Fruit fly (Drosophila melanogaster): Measurements from ENCODE around the gene Fgop2.

Fgop2 gene

DNA sequence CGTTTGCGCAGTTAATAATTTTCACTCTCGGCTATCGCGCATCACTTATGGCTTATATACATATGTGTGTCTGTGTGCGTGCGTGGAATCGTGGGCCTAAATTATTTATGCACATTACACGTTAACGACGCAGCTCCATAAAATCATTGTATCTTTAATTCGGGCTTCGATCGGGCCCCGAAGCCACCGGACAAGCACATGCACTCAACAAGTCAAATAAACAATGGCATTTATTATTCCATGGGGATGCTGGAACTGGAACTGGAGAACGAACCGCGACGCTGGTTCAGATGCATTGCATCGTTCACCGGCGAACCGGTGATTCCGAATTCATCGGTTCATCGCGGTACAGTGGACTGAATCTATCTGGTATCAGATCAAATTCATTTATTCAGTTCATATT, 3.5 kb upstream of the Fgop2 start, which contains the start of gene ihog:
ihog (minus strand) TSS at position 269 of the 403 bp plus-strand sequence.
- peak; percentile 33 for TF ChIP-seq Mnt (GFP tag; optimal IDR thresholded peaks at IDR 0.05)
- TF ChIP-seq bab1 (GFP tag; optimal IDR thresholded peaks at IDR 0.05) = peak; percentile 19
- TF ChIP-seq CG11617 (GFP tag; optimal IDR thresholded peaks at IDR 0.05) = no peak
- TF ChIP-seq CG7101 (tag; optimal IDR thresholded peaks at IDR 0.05) = no peak
- peak; percentile 12 for TF ChIP-seq pad (GFP tag; optimal IDR thresholded peaks at IDR 0.05)
- TF ChIP-seq CG12768 (GFP tag; optimal IDR thresholded peaks at IDR 0.05) = no peak

DNA sequence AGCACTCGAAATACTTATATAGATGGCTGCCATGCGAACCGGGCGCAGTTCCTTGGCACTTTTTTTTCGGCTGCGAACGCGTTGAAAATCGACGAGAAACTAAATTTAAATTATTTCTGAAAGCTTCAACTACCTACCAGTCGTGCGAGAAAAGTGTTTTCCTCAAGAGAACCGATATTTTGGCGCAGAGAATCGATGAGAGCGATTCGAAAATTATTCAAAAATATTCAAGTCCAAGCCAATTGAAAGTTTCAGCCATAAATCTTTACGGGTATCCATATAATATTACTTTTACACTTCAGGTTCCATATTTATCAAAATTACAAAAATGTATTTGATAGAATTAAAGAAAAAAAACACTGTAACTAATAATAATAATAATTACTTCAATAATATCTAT, 2.4 kb downstream of the Fgop2 start, which contains the start of gene CG18304:
CG18304 (minus strand) TSS at position 101 of the 400 bp plus-strand sequence.
- TF ChIP-seq bab1 (GFP tag; optimal IDR thresholded peaks at IDR 0.05) (no peak), tj (GFP tag; optimal IDR thresholded peaks at IDR 0.05) (no peak), kay (GFP tag; ENCODE audit: borderline replicate concordance) (no peak), Hr96 (GFP tag; optimal IDR thresholded peaks at IDR 0.05) (no peak), CG5204 (GFP tag; optimal IDR thresholded peaks at IDR 0.05) (no peak), Clk (GFP tag; optimal IDR thresholded peaks at IDR 0.05) (no peak), ovo (GFP tag; optimal IDR thresholded peaks at IDR 0.05) (no peak), CG11617 (GFP tag; optimal IDR thresholded peaks at IDR 0.05) (no peak), CG12768 (GFP tag; optimal IDR thresholded peaks at IDR 0.05) (no peak), Mnt (GFP tag; optimal IDR thresholded peaks at IDR 0.05) (no peak), CG33017 (tag; optimal IDR thresholded peaks at IDR 0.05) (no peak)

DNA sequence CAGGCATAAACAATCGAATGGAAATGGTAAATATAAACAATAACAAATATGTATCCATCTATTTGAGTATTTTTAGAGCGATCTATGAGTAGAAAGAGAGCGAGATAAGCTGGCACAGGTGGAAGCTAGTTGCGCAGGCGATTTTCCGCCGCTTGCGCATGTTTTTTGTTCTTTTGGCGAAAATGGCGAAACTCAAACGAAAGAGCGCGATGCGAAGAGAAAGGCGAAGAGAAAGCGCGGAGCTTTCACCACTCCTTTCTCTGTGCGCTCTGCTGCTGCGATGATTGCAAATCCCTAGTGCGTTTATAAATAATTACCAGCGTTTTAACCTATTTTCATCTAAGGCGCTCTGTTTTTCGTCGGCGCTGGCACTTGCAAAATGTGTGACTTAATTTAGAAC, 3.4 kb downstream of the Fgop2 start:
- no peak for TF ChIP-seq ovo (GFP tag; optimal IDR thresholded peaks at IDR 0.05)
- no peak for TF ChIP-seq CG33017 (tag; optimal IDR thresholded peaks at IDR 0.05)
- TF ChIP-seq CG11617 (GFP tag; optimal IDR thresholded peaks at IDR 0.05) = peak; percentile 57

DNA sequence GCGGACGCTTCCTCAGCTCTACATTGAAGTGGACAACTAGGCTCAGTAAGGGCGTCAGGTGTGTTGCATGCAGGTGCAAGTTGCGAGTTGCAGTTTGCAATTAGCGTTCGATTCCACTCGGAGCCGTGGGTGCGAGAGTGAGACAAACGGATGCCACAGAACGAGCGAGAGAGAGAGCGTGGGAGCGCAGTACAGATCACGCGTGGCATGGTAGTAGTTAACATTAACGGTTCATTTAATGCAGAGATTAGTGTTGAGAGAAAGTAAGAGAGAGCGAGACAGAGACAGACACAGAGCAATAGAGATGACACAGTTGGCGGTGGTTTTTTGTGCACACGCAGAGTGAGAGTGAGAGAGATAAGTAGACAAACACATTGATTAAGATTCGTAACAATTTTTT, 5.4 kb downstream of the Fgop2 start:
- TF ChIP-seq CG1620 (GFP tag; optimal IDR thresholded peaks at IDR 0.05) = no peak
- TF ChIP-seq Crg-1 (GFP tag; optimal IDR thresholded peaks at IDR 0.05) = no peak
- TF ChIP-seq pad (GFP tag; optimal IDR thresholded peaks at IDR 0.05) = no peak
- no peak for TF ChIP-seq CG7045 (GFP tag; optimal IDR thresholded peaks at IDR 0.05)
- TF ChIP-seq CG7101 (tag; optimal IDR thresholded peaks at IDR 0.05) = no peak
- no peak for TF ChIP-seq CG5204 (GFP tag; optimal IDR thresholded peaks at IDR 0.05)
- TF ChIP-seq CG11617 (GFP tag; optimal IDR thresholded peaks at IDR 0.05) = no peak
- no peak for TF ChIP-seq tj (GFP tag; optimal IDR thresholded peaks at IDR 0.05)

DNA sequence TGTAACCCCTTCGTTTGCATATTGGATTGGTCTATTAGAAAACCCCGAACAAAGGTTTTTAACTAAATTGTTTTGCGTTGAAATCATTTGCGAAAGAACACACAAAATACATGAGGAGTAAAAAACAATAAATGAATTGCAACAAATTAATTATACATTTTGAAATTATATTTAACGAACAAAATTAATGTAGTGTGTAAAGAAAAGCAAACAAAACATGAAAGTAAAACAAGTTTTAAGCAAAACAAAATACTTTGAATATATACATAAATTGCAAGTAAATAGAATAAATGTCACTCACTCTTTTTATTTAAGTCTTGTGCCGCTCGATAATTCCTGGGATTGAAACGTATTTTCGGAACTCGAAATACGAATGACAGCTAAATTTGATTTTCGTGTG, 13.3 kb downstream of the Fgop2 start, which contains the start of gene CG43232:
CG43232 (plus strand) TSS at position 301 of the 400 bp plus-strand sequence.
- TF ChIP-seq kay (GFP tag; ENCODE audit: borderline replicate concordance) (peak; percentile 78), pad (GFP tag; optimal IDR thresholded peaks at IDR 0.05) (no peak), CG14711 (tag; optimal IDR thresholded peaks at IDR 0.05) (no peak)

DNA sequence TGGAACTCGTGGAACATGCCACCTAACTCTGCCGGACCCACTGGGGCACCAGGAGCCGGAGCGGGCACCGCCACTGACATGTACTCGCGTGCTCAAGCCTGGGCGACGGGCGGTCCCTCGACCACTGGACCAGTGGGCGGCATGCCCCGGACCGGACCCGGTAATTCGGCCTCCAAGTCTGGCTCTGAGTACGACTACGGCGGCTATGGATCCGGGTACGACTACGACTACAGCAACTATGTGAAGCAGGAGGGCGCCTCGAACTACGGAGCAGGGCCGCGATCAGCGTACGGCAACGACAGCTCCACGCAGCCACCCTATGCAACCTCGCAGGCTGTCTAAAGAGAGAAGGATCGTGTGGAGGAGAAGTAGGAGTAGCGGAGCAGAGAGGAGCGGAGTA, 20.0 kb downstream of the Fgop2 start:
- TF ChIP-seq tj (GFP tag; optimal IDR thresholded peaks at IDR 0.05) (no peak), kay (GFP tag; ENCODE audit: borderline replicate concordance) (no peak), Mnt (GFP tag; optimal IDR thresholded peaks at IDR 0.05) (no peak), CG11617 (GFP tag; optimal IDR thresholded peaks at IDR 0.05) (no peak), Hr96 (GFP tag; optimal IDR thresholded peaks at IDR 0.05) (no peak), CG33017 (tag; optimal IDR thresholded peaks at IDR 0.05) (no peak), toe (GFP tag; optimal IDR thresholded peaks at IDR 0.05) (no peak), CG1620 (GFP tag; optimal IDR thresholded peaks at IDR 0.05) (no peak), bab1 (GFP tag; optimal IDR thresholded peaks at IDR 0.05) (no peak), CG12768 (GFP tag; optimal IDR thresholded peaks at IDR 0.05) (no peak), CG5204 (GFP tag; optimal IDR thresholded peaks at IDR 0.05) (no peak), Clk (GFP tag; optimal IDR thresholded peaks at IDR 0.05) (no peak), ovo (GFP tag; optimal IDR thresholded peaks at IDR 0.05) (no peak), Crg-1 (GFP tag; optimal IDR thresholded peaks at IDR 0.05) (no peak), CG7045 (GFP tag; optimal IDR thresholded peaks at IDR 0.05) (no peak), cic (GFP tag; optimal IDR thresholded peaks at IDR 0.05) (no peak), CG14711 (tag; optimal IDR thresholded peaks at IDR 0.05) (no peak), pad (GFP tag; optimal IDR thresholded peaks at IDR 0.05) (no peak), cnc (optimal IDR thresholded peaks at IDR 0.05) (no peak)

DNA sequence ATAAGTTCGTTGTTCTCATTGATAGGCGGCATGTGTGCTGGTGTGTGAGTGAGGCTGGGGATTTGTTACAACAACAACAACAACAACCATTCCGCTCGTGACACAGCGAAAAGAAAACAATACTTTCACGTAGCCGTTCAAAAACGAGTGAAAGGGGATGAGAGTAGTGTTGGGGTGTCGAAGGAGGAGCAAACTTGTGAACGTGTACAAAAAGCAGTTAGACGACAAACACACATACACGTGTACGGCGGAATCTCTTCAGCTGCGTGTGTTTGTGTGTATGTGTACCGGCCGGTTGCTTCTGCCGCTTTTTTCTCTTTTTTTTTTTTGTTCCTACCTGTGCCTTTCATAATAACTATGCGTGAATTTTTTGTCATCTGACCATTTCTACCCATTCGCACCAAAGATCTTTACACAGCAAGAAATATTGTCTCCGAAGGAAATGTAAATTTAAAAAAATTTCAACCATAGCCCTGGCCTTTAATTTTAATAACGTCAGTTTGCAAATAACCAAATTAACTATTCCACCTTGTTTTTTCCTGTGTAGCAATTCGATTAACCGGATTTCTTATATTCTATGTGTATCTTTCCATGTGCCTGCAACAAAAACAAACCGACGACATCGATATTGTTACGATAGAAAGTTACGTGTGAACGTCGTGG, 22.9 kb downstream of the Fgop2 start:
- peak; percentile 53 for TF ChIP-seq pad (GFP tag; optimal IDR thresholded peaks at IDR 0.05)
- peak; percentile 84 for TF ChIP-seq cic (GFP tag; optimal IDR thresholded peaks at IDR 0.05)
- TF ChIP-seq CG7045 (GFP tag; optimal IDR thresholded peaks at IDR 0.05) = no peak
- no peak for TF ChIP-seq CG11617 (GFP tag; optimal IDR thresholded peaks at IDR 0.05)
- peak; percentile 7 for TF ChIP-seq CG7101 (tag; optimal IDR thresholded peaks at IDR 0.05)
- TF ChIP-seq cnc (optimal IDR thresholded peaks at IDR 0.05) = peak; percentile 75 to 85
- TF ChIP-seq CG12768 (GFP tag; optimal IDR thresholded peaks at IDR 0.05) = no peak
- no peak for TF ChIP-seq tj (GFP tag; optimal IDR thresholded peaks at IDR 0.05)
- peak; percentile 47 for TF ChIP-seq Mnt (GFP tag; optimal IDR thresholded peaks at IDR 0.05)
- TF ChIP-seq toe (GFP tag; optimal IDR thresholded peaks at IDR 0.05) = no peak
- no peak for TF ChIP-seq CG5204 (GFP tag; optimal IDR thresholded peaks at IDR 0.05)

Measured in whole organism, adult.